Worm (Caenorhabditis elegans): ENCODE measurements around the gene glb-10.
A peak's percentile ranks its signal among the peaks of the same experiment; 100 is the strongest.

glb-10 gene

DNA sequence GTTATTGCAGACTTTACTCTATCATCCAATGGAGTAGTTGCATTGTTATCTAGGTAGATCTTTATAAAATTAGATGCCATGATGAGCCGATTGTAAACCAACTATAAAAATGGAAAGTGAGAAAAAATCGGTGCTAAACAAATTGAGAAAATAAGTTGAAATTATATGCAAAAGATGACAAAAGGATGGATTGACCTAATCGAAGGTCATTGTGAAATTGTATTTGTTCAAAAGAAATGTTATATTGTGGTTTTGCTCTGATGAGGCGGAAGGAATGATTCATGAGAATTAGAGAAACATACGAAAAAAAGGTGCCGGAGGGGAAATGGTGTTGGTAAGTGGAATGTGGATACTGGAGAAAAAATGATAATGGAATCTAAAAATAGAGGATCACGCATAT, 28.1 kb downstream of the glb-10 start, which contains the start of gene scly-1:
TSS of gene scly-1 (minus strand) at position 101 of the 400 bp plus-strand sequence.
- no peak for TF ChIP-seq npax-4 (tag; optimal IDR thresholded peaks at IDR 0.05)
- no peak for TF ChIP-seq tbx-7 (tag; optimal IDR thresholded peaks at IDR 0.05)
- no peak for TF ChIP-seq ztf-16 (tag; optimal IDR thresholded peaks at IDR 0.05)
- TF ChIP-seq ceh-24 (tag; optimal IDR thresholded peaks at IDR 0.05), result no peak
- no peak for TF ChIP-seq T23F11.4 (GFP tag; optimal IDR thresholded peaks at IDR 0.05)
- TF ChIP-seq C38D4.7 (GFP tag; optimal IDR thresholded peaks at IDR 0.05), result no peak
- no peak for TF ChIP-seq C08G9.2 (tag; optimal IDR thresholded peaks at IDR 0.05)
- TF ChIP-seq K09A11.1 (tag; optimal IDR thresholded peaks at IDR 0.05; ENCODE audit: insufficient read depth), result no peak
- TF ChIP-seq F13H6.1 (tag; optimal IDR thresholded peaks at IDR 0.05), result no peak
- no peak for TF ChIP-seq unc-55 (GFP tag; optimal IDR thresholded peaks at IDR 0.05)
- TF ChIP-seq unc-86 (tag; optimal IDR thresholded peaks at IDR 0.05), result no peak
- TF ChIP-seq K02D7.2 (tag; optimal IDR thresholded peaks at IDR 0.05), result no peak
- TF ChIP-seq nhr-232 (tag; optimal IDR thresholded peaks at IDR 0.05), result no peak
- no peak for TF ChIP-seq eyg-1 (tag; optimal IDR thresholded peaks at IDR 0.05)

DNA sequence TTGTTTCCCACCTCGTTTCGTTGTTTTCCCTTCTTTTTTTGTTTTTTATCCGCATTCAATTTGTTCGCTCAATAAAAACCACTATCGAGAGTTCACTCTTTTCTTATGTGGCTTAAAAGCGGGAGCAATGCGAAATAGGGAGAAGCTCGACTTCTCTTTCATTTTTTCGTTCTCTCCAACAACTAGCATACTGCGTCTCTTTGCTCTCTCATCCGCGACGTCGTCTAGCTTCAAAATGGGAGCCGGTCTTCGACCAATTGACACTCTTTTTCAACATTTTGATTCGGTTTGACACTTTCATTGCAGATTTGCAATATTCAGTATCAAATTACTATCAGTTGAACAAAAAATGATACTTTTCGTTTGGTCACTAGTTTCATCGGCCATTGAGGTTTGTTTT, 35.2 kb downstream of the glb-10 start, which contains the start of gene bpl-1:
TSS of gene bpl-1 (plus strand) at position 301 of the 400 bp plus-strand sequence.
- TF ChIP-seq sox-4 (tag; optimal IDR thresholded peaks at IDR 0.05), result no peak
- TF ChIP-seq rnt-1 (tag; optimal IDR thresholded peaks at IDR 0.05), result no peak
- no peak for TF ChIP-seq dve-1 (tag; optimal IDR thresholded peaks at IDR 0.05)
- TF ChIP-seq hlh-8 (tag; optimal IDR thresholded peaks at IDR 0.05), result no peak
- TF ChIP-seq unc-42 (tag; optimal IDR thresholded peaks at IDR 0.05), result peak; percentile 25
- no peak for TF ChIP-seq ama-1 (optimal IDR thresholded peaks at IDR 0.05)
- TF ChIP-seq T23F11.4 (GFP tag; optimal IDR thresholded peaks at IDR 0.05), result no peak
- TF ChIP-seq K02D7.2 (tag; optimal IDR thresholded peaks at IDR 0.05), result no peak
- TF ChIP-seq odd-2 (tag; optimal IDR thresholded peaks at IDR 0.05), result no peak

DNA sequence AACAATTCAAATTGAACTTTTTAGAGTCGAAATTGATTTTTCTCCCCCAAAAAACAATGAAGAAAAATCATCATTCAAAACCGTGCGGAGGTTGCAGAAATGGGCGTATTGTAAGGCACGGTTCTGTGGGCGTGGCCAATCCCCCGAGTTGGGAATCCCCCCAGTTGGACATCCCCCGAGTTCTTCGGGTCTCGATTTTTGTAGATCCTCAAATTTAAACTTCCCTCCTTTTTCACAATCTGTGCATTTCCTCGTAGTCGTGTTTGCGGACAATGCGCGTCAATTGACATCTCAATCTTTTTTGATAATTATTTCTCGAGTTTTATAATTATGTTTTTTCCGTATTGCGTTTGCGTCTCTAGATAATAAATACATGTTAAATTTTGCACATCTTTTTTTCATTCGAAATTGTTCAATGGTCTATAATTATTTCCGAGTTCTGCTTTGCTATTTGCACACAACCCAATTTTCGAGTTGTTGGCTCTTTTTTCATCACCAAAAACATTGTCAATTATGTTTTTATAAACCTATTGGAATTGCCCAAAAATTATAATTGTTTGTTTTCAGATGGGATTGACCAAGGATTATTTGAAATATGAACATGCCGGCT, 39.2 kb downstream of the glb-10 start, which contains the start of gene F13H8.2:
TSS of gene F13H8.2 (plus strand) at position 560 of the 610 bp plus-strand sequence.
- TF ChIP-seq unc-3 (GFP tag; conservative IDR thresholded peaks at IDR 0.05) (no peak; the same call in 1 of the 2 replicates), unc-3 (tag; optimal IDR thresholded peaks at IDR 0.05) (no peak), nhr-232 (tag; optimal IDR thresholded peaks at IDR 0.05) (no peak), pat-9 (tag; optimal IDR thresholded peaks at IDR 0.05) (no peak), ceh-22 (tag; optimal IDR thresholded peaks at IDR 0.05) (no peak), pqm-1 (tag; optimal IDR thresholded peaks at IDR 0.05) (no peak), sox-2 (GFP tag; IDR thresholded peaks at IDR 0.05) (peak; percentile 7; the same call in 1 of the 2 replicates), C38D4.7 (GFP tag; optimal IDR thresholded peaks at IDR 0.05) (no peak), C08G9.2 (tag; optimal IDR thresholded peaks at IDR 0.05) (peak; percentile 53), lin-11 (tag; optimal IDR thresholded peaks at IDR 0.05) (no peak), tbx-7 (tag; optimal IDR thresholded peaks at IDR 0.05) (peak; percentile 22), T23F11.4 (GFP tag; optimal IDR thresholded peaks at IDR 0.05) (no peak), elt-4 (tag; optimal IDR thresholded peaks at IDR 0.05) (no peak), elt-2 (tag; optimal IDR thresholded peaks at IDR 0.05) (peak; percentile 25), ceh-14 (tag; optimal IDR thresholded peaks at IDR 0.05) (peak; percentile 57), hlh-13 (GFP tag; optimal IDR thresholded peaks at IDR 0.05) (no peak), F13H6.1 (tag; optimal IDR thresholded peaks at IDR 0.05) (peak; percentile 41), pros-1 (tag; optimal IDR thresholded peaks at IDR 0.05) (no peak), pha-4 (tag; optimal IDR thresholded peaks at IDR 0.05) (no peak), ceh-6 (GFP tag; optimal IDR thresholded peaks at IDR 0.05) (no peak), Y22D7AL.16 (tag; optimal IDR thresholded peaks at IDR 0.05) (no peak), ttx-3 (tag; optimal IDR thresholded peaks at IDR 0.05) (no peak), unc-55 (GFP tag; optimal IDR thresholded peaks at IDR 0.05) (peak; percentile 19), ets-4 (tag; optimal IDR thresholded peaks at IDR 0.05) (no peak), zip-5 (tag; optimal IDR thresholded peaks at IDR 0.05) (peak; percentile 24), ceh-24 (tag; optimal IDR thresholded peaks at IDR 0.05) (no peak), hlh-15 (tag; optimal IDR thresholded peaks at IDR 0.05) (no peak), ceh-45 (GFP tag; IDR thresholded peaks at IDR 0.05) (no peak), rnt-1 (tag; optimal IDR thresholded peaks at IDR 0.05) (peak; percentile 31), che-1 (tag; optimal IDR thresholded peaks at IDR 0.05) (no peak), ceh-48 (tag; optimal IDR thresholded peaks at IDR 0.05) (peak; percentile 18), hlh-8 (tag; optimal IDR thresholded peaks at IDR 0.05) (no peak), ref-2 (tag; optimal IDR thresholded peaks at IDR 0.05) (peak; percentile 71), ceh-34 (tag; optimal IDR thresholded peaks at IDR 0.05) (peak; percentile 51), unc-42 (tag; optimal IDR thresholded peaks at IDR 0.05) (peak; percentile 79), mec-3 (tag; optimal IDR thresholded peaks at IDR 0.05; ENCODE audit: borderline replicate concordance) (no peak), pax-1 (tag; optimal IDR thresholded peaks at IDR 0.05) (peak; percentile 16)

Data from whole organism, late embryonic.